Worm (Caenorhabditis elegans) whole organism, L2 larva: ENCODE measurements around the gene rnp-7.

Experiments used
- ZK546.5 ChIP-seq: sonication (generic microtip); optimal IDR thresholded peaks from 2 replicates; lab custom pipeline; 2017; ENCODE audit warnings: missing biosample characterization, missing genetic modification characterization
- aly-2 ChIP-seq: fragments of 150-350 bp; optimal IDR thresholded peaks from 2 replicates; lab custom pipeline; 2014; ENCODE audit warnings: missing biosample characterization, missing genetic modification characterization
- dmd-4 ChIP-seq: sonication (generic microtip); optimal IDR thresholded peaks from 2 replicates; lab custom pipeline; 2017; ENCODE audit warnings: missing biosample characterization, missing genetic modification characterization
- fos-1 ChIP-seq: fragments of 150-350 bp; optimal IDR thresholded peaks from 2 replicates; lab custom pipeline; 2014; ENCODE audit warnings: missing biosample characterization, missing genetic modification characterization
- lin-39 ChIP-seq: fragments of 150-350 bp; optimal IDR thresholded peaks from 2 replicates; lab custom pipeline; 2014; ENCODE audit warnings: missing biosample characterization, missing genetic modification reagents, missing genetic modification characterization
- nhr-11 ChIP-seq: fragments of 150-350 bp; optimal IDR thresholded peaks from 2 replicates; lab custom pipeline; 2014; ENCODE audit warnings: missing biosample characterization, missing genetic modification characterization
- nhr-12 ChIP-seq: fragments of 150-350 bp; optimal IDR thresholded peaks from 2 replicates; lab custom pipeline; 2014; ENCODE audit warnings: missing biosample characterization, missing genetic modification characterization
- sem-4 ChIP-seq: fragments of 150-350 bp; optimal IDR thresholded peaks from 2 replicates; lab custom pipeline; 2014; ENCODE audit warnings: missing biosample characterization, missing genetic modification reagents, missing genetic modification characterization

DNA sequence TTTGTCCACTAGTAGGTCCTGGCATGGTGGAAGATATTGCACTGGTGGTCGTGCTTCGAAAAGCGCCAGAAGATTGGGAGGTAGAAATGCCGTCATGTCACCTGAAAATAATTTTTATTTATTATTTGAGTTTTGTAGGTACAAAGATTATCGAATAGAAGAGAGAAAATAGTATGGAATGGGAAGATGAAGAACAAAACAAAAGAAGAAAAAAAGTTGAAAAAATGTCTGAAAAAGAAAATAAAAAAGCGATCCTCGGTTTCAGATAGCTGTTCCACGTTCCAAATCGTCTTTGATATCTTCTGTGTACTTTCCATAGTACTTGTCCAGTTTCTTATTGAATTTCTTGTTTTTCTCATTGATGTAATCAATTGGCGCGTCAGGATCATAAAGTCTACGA is at the start of gene rnp-7:
- TF ChIP-seq lin-39 (no peak), aly-2 (tag; lab: Kevin White, UChicago) (no peak), nhr-11 (tag; lab: Kevin White, UChicago) (no peak), dmd-4 (tag; lab: Kevin White, UChicago) (no peak), fos-1 (tag; lab: Kevin White, UChicago) (no peak), nhr-12 (no peak), ZK546.5 (no peak), sem-4 (tag; lab: Kevin White, UChicago) (no peak)
